Fruit fly (Drosophila melanogaster) whole organism, embryonic: ENCODE measurements around the gene eEF1delta.

Experiments
- B-H2 ChIP-seq: fragments of 200-800 bp; sonication (Bioruptor generic); optimal IDR thresholded peaks from 2 replicates; lab custom pipeline; 2018; ENCODE audit warnings: missing biosample characterization, mild to moderate bottlenecking, missing genetic modification characterization
- CG11504 ChIP-seq: fragments of 200-800 bp; sonication (Bioruptor generic); optimal IDR thresholded peaks from 3 replicates; lab custom pipeline; 2019; ENCODE audit warnings: missing biosample characterization, mild to moderate bottlenecking, missing genetic modification characterization, moderate library complexity
- CG12155 ChIP-seq: fragments of 200-800 bp; sonication (Bioruptor generic); optimal IDR thresholded peaks from 3 replicates; lab custom pipeline; 2016; ENCODE audit warnings: missing biosample characterization, missing genetic modification characterization
- CG12299 ChIP-seq: fragments of 200-800 bp; sonication (Bioruptor generic); optimal IDR thresholded peaks from 2 replicates; lab custom pipeline; 2018; ENCODE audit warnings: missing biosample characterization, mild to moderate bottlenecking, missing genetic modification characterization
- CG12391 ChIP-seq: fragments of 200-800 bp; sonication (Bioruptor generic); optimal IDR thresholded peaks from 3 replicates; lab custom pipeline; 2018; ENCODE audit warnings: missing biosample characterization, mild to moderate bottlenecking, missing genetic modification characterization, moderate library complexity
- CG13775 ChIP-seq: fragments of 200-800 bp; sonication (Bioruptor generic); optimal IDR thresholded peaks from 3 replicates; lab custom pipeline; 2017; ENCODE audit warnings: missing biosample characterization, mild to moderate bottlenecking, missing genetic modification characterization
- CG14014 ChIP-seq: fragments of 200-800 bp; sonication (Bioruptor generic); IDR thresholded peaks from 2 replicates; pipeline ENCODE4 v1.3.6; 2022; ENCODE audit warnings: missing biosample characterization, missing genetic modification characterization
- CG17385 ChIP-seq: fragments of 200-800 bp; sonication (Bioruptor generic); optimal IDR thresholded peaks from 3 replicates; lab custom pipeline; 2018; ENCODE audit warnings: missing biosample characterization, mild to moderate bottlenecking, missing genetic modification characterization
- CG17802 ChIP-seq: fragments of 200-800 bp; sonication (Bioruptor generic); optimal IDR thresholded peaks from 2 replicates; lab custom pipeline; 2018; ENCODE audit warnings: missing biosample characterization, mild to moderate bottlenecking, missing genetic modification characterization, moderate library complexity
- CG18262 ChIP-seq: fragments of 200-800 bp; optimal IDR thresholded peaks from 3 replicates; lab custom pipeline; 2019; ENCODE audit warnings: missing biosample characterization, mild to moderate bottlenecking, missing genetic modification characterization, moderate library complexity
- CG2199 ChIP-seq: fragments of 200-800 bp; sonication (Bioruptor generic); IDR thresholded peaks from 3 replicates; pipeline ENCODE4 v1.3.6; 2022; ENCODE audit warnings: missing biosample characterization, missing genetic modification characterization
- CG30020 ChIP-seq: fragments of 200-800 bp; optimal IDR thresholded peaks from 2 replicates; lab custom pipeline; 2019; ENCODE audit warnings: missing biosample characterization, mild to moderate bottlenecking, missing genetic modification characterization, moderate library complexity
- CG9797 ChIP-seq: fragments of 200-800 bp; sonication (Bioruptor generic); optimal IDR thresholded peaks from 3 replicates; lab custom pipeline; 2018; ENCODE audit warnings: missing biosample characterization, mild to moderate bottlenecking, missing genetic modification characterization
- Doc3 ChIP-seq: fragments of 200-800 bp; sonication (Bioruptor generic); IDR thresholded peaks from 3 replicates; pipeline ENCODE4 v1.3.6; 2022; ENCODE audit warnings: missing biosample characterization, missing genetic modification characterization; ENCODE audit not compliant: partially characterized antibody
- Dp ChIP-seq: fragments of 200-800 bp; sonication (Bioruptor generic); optimal IDR thresholded peaks from 2 replicates; lab custom pipeline; 2018; ENCODE audit warnings: missing biosample characterization, mild to moderate bottlenecking, missing genetic modification characterization, moderate library complexity
- Ets65A ChIP-seq: fragments of 200-800 bp; sonication (Bioruptor generic); peaks from one replicate; lab custom pipeline; 2016; ENCODE audit warnings: missing biosample characterization, missing genetic modification characterization
- HLH4C ChIP-seq: fragments of 200-800 bp; sonication (Bioruptor generic); IDR thresholded peaks from 3 replicates; pipeline ENCODE4 v1.3.6; 2022; ENCODE audit warnings: missing biosample characterization, missing genetic modification characterization; ENCODE audit not compliant: partially characterized antibody
- HLH54F ChIP-seq: fragments of 200-800 bp; sonication (Bioruptor generic); optimal IDR thresholded peaks from 3 replicates; lab custom pipeline; 2016; ENCODE audit warnings: missing biosample characterization, missing genetic modification characterization
- Hr3 ChIP-seq: fragments of 200-800 bp; sonication (Bioruptor generic); optimal IDR thresholded peaks from 3 replicates; lab custom pipeline; 2016; ENCODE audit warnings: missing biosample characterization, missing genetic modification characterization
- MESR4 ChIP-seq: fragments of 200-800 bp; sonication (Bioruptor generic); optimal IDR thresholded peaks from 2 replicates; lab custom pipeline; 2018; ENCODE audit warnings: missing biosample characterization, mild to moderate bottlenecking, missing genetic modification characterization, moderate library complexity
- Ravus ChIP-seq: fragments of 200-800 bp; sonication (Bioruptor generic); IDR thresholded peaks from 2 replicates; pipeline ENCODE4 v1.3.6; 2022; ENCODE audit warnings: missing biosample characterization, missing genetic modification characterization
- Scr ChIP-seq: fragments of 200-800 bp; sonication (Bioruptor generic); IDR thresholded peaks from 2 replicates; pipeline ENCODE4 v1.3.6; 2022; ENCODE audit warnings: missing biosample characterization, missing genetic modification characterization; ENCODE audit not compliant: partially characterized antibody
- Sry-β ChIP-seq: fragments of 200-800 bp; sonication (Bioruptor generic); optimal IDR thresholded peaks from 2 replicates; lab custom pipeline; 2018; ENCODE audit warnings: missing biosample characterization, mild to moderate bottlenecking, missing genetic modification characterization, moderate library complexity
- Xbp1 ChIP-seq: fragments of 200-800 bp; sonication (Bioruptor generic); optimal IDR thresholded peaks from 3 replicates; lab custom pipeline; 2016; ENCODE audit warnings: missing biosample characterization, mild to moderate bottlenecking, missing genetic modification characterization
- ab ChIP-seq: fragments of 200-800 bp; sonication (Bioruptor generic); optimal IDR thresholded peaks from 2 replicates; lab custom pipeline; 2016; ENCODE audit warnings: missing biosample characterization, missing genetic modification characterization
- amos ChIP-seq: fragments of 200-800 bp; sonication (Bioruptor generic); IDR thresholded peaks from 2 replicates; pipeline ENCODE4 v1.3.6; 2022; ENCODE audit warnings: missing biosample characterization, missing genetic modification characterization; ENCODE audit not compliant: partially characterized antibody
- bbx ChIP-seq: fragments of 200-800 bp; sonication (Bioruptor generic); IDR thresholded peaks from 2 replicates; pipeline ENCODE4 v1.3.6; 2022; ENCODE audit warnings: missing biosample characterization, missing genetic modification characterization; ENCODE audit not compliant: partially characterized antibody
- crp ChIP-seq, 2 experiments: fragments of 200-800 bp; sonication (Bioruptor generic); optimal IDR thresholded peaks; 2 replicates in 1 of 2; 3 replicates in 1 of 2; lab custom pipeline; 2017; ENCODE audit warnings: missing biosample characterization in 2 of 2, missing genetic modification characterization in 2 of 2, mild to moderate bottlenecking in 1 of 2, moderate library complexity in 1 of 2
- cwo ChIP-seq: fragments of 200-800 bp; sonication (Bioruptor generic); optimal IDR thresholded peaks from 3 replicates; lab custom pipeline; 2017; ENCODE audit warnings: missing biosample characterization, missing genetic modification characterization, mild to moderate bottlenecking, moderate library complexity, missing genetic modification reagents
- eyg ChIP-seq: fragments of 200-800 bp; sonication (Bioruptor generic); optimal IDR thresholded peaks from 3 replicates; lab custom pipeline; 2016; ENCODE audit warnings: missing biosample characterization, missing genetic modification characterization
- gfzf ChIP-seq: fragments of 200-800 bp; sonication (Bioruptor generic); optimal IDR thresholded peaks from 2 replicates; lab custom pipeline; 2016; ENCODE audit warnings: missing biosample characterization, mild to moderate bottlenecking, missing genetic modification characterization, moderate library complexity
- hb ChIP-seq: fragments of 200-800 bp; sonication (Bioruptor generic); IDR thresholded peaks from 3 replicates; pipeline ENCODE4 v1.3.6; 2022; ENCODE audit warnings: missing biosample characterization, missing genetic modification characterization; ENCODE audit not compliant: partially characterized antibody
- hbn ChIP-seq: fragments of 200-800 bp; sonication (Bioruptor generic); IDR thresholded peaks from 2 replicates; pipeline ENCODE4 v1.3.6; 2022; ENCODE audit warnings: missing biosample characterization, missing genetic modification characterization; ENCODE audit not compliant: partially characterized antibody
- lab ChIP-seq: fragments of 200-800 bp; sonication (Bioruptor generic); optimal IDR thresholded peaks from 3 replicates; lab custom pipeline; 2017; ENCODE audit warnings: missing biosample characterization, missing genetic modification characterization, mild to moderate bottlenecking, moderate library complexity, missing genetic modification reagents
- mirr ChIP-seq: fragments of 200-800 bp; sonication (Bioruptor generic); optimal IDR thresholded peaks from 3 replicates; lab custom pipeline; 2018; ENCODE audit warnings: missing biosample characterization, mild to moderate bottlenecking, missing genetic modification characterization
- nau ChIP-seq: fragments of 200-800 bp; sonication (Bioruptor generic); optimal IDR thresholded peaks from 3 replicates; lab custom pipeline; 2017; ENCODE audit warnings: missing biosample characterization, mild to moderate bottlenecking, missing genetic modification characterization, missing genetic modification reagents
- nerfin-2 ChIP-seq: fragments of 200-800 bp; sonication (Bioruptor generic); IDR thresholded peaks from 2 replicates; pipeline ENCODE4 v1.3.6; 2022; ENCODE audit warnings: missing biosample characterization, missing genetic modification characterization; ENCODE audit not compliant: partially characterized antibody
- nmo ChIP-seq: fragments of 200-800 bp; sonication (Bioruptor generic); optimal IDR thresholded peaks from 2 replicates; lab custom pipeline; 2018; ENCODE audit warnings: missing biosample characterization, mild to moderate bottlenecking, missing genetic modification characterization, moderate library complexity
- pzg ChIP-seq: fragments of 200-800 bp; sonication (Bioruptor generic); optimal IDR thresholded peaks from 3 replicates; lab custom pipeline; 2018; ENCODE audit warnings: missing biosample characterization, mild to moderate bottlenecking, missing genetic modification characterization, moderate library complexity
- row ChIP-seq: fragments of 200-800 bp; sonication (Bioruptor generic); IDR thresholded peaks from 3 replicates; pipeline ENCODE4 v1.3.6; 2022; ENCODE audit warnings: missing biosample characterization, missing genetic modification characterization
- slbo ChIP-seq: fragments of 200-800 bp; sonication (Bioruptor generic); IDR thresholded peaks from 2 replicates; pipeline ENCODE4 v1.3.6; 2022; ENCODE audit warnings: missing biosample characterization, missing genetic modification characterization
- sna ChIP-seq: fragments of 200-800 bp; sonication (Bioruptor generic); IDR thresholded peaks from 2 replicates; pipeline ENCODE4 v1.3.6; 2022; ENCODE audit warnings: missing biosample characterization, missing genetic modification characterization; ENCODE audit not compliant: partially characterized antibody
- tll ChIP-seq, 2 experiments: fragments of 200-800 bp in 1 of 2; fragments of >200 bp in 1 of 2; sonication (Bioruptor generic) in 1 of 2; optimal IDR thresholded peaks; 2 replicates each; lab custom pipeline; 2017 to 2019; ENCODE audit warnings: missing biosample characterization in 2 of 2, missing genetic modification characterization in 2 of 2, mild to moderate bottlenecking in 1 of 2, moderate library complexity in 1 of 2
- trem ChIP-seq: fragments of 200-800 bp; optimal IDR thresholded peaks from 3 replicates; lab custom pipeline; 2019; ENCODE audit warnings: missing biosample characterization, mild to moderate bottlenecking, missing genetic modification characterization, moderate library complexity
- zfh2 ChIP-seq: fragments of 200-800 bp; sonication (Bioruptor generic); optimal IDR thresholded peaks from 2 replicates; lab custom pipeline; 2016; ENCODE audit warnings: missing biosample characterization, missing genetic modification characterization

The eEF1delta gene

DNA sequence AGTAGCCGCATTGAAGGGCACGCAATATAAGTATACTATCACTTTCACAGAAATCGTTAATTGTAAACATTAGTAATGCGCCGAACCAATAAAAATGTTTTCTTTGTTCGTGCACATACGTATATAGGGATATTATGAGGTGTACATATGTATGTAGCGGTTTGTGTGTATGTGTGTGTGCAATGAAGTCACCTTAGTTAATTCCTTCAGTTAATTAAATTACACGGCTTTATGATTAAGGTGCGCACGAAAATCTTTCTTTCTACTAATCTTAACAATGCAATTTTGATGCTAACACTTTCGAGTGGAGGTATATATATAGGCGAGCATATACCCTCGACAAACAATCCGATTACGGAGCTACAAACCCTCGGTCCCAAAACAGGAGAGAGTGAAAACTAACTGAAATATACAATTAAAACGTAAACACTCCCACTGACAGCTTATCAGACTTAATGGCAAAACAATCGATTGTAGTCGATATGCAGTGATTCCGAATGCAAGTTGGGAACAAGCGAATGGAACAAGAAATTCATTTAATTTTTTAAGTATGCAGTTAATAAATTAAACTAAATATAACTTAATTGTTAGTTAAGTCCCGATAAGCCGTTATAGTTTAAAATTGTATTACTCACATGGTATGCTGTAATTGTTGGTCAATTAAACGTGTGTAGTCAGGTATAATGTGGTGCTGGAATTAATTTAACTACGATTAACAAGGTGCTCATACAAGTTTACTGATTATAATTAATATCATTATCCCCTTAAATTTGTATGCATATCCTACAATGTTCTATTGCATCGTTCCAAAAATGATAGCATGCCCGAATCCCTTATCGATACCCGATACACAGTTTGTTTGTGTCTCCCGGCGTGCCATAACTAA lies 11.6 kb upstream of the eEF1delta start, which contains the start of the genes Npc1a and Prosalpha6 (continued):
- peak; percentile 42 for TF ChIP-seq CG9797
- TF ChIP-seq nerfin-2 (GFP tag; lab: Robert Waterston, UW) = 0 out of 2 replicates have a peak, but pooled peaks have one; percentile 27
- TF ChIP-seq bbx (GFP tag; lab: Robert Waterston, UW) = peak; percentile 50; the same call in 1 of the 2 replicates
- peak; percentile 69 for TF ChIP-seq Scr (GFP tag; lab: Robert Waterston, UW)
- TF ChIP-seq CG17385 (GFP tag; lab: Kevin White, UChicago) = peak; percentile 20
- peak; percentile 92 for TF ChIP-seq Ets65A (GFP tag; lab: Kevin White, UChicago)
- TF ChIP-seq CG18262 = peak; percentile 32
- peak in 1 of 2 experiments; percentile 66 for TF ChIP-seq tll (GFP tag; optimal IDR thresholded peaks at IDR 0.05; lab: Kevin White, UChicago)
- TF ChIP-seq amos = peak; percentile 78; the same call in 1 of the 2 replicates
- TF ChIP-seq Dp (GFP tag; lab: Kevin White, UChicago) = peak; percentile 23
- 0 out of 2 replicates have a peak, but pooled peaks have one; percentile 43 for TF ChIP-seq sna
- TF ChIP-seq CG12299 (tag; lab: Kevin White, UChicago) = no peak
- peak; percentile 36 for TF ChIP-seq MESR4
- TF ChIP-seq ab = peak; percentile 20
- peak; percentile 66; the same call in 2 of the 3 replicates for TF ChIP-seq HLH4C (GFP tag; lab: Robert Waterston, UW)
- peak; percentile 26 for TF ChIP-seq mirr (GFP tag; lab: Kevin White, UChicago)
- TF ChIP-seq CG13775 (GFP tag; lab: Kevin White, UChicago) = peak; percentile 28
- TF ChIP-seq crp (GFP tag; optimal IDR thresholded peaks at IDR 0.05; lab: Kevin White, UChicago) = peak in 1 of 2 experiments; percentile 10
- TF ChIP-seq slbo (GFP tag; lab: Robert Waterston, UW) = no peak; the same call in 1 of the 2 replicates
- TF ChIP-seq eyg = no peak
- TF ChIP-seq cwo (GFP tag; lab: Kevin White, UChicago) = no peak
- peak; percentile 77 for TF ChIP-seq pzg (GFP tag; lab: Kevin White, UChicago)
- TF ChIP-seq Hr3 (GFP tag; lab: Kevin White, UChicago) = peak; percentile 17
- peak; percentile 71 for TF ChIP-seq row
- peak; percentile 55 for TF ChIP-seq CG12391 (tag; lab: Kevin White, UChicago)
- no peak for TF ChIP-seq Ravus (GFP tag; lab: Robert Waterston, UW)
- TF ChIP-seq CG30020 (tag; lab: Kevin White, UChicago) = peak; percentile 99
- peak; percentile 72 for TF ChIP-seq nmo (GFP tag; lab: Kevin White, UChicago)
- 0 out of 3 replicates have a peak, but pooled peaks have one; percentile 28 for TF ChIP-seq Doc3 (GFP tag; lab: Robert Waterston, UW)
- TF ChIP-seq hb (GFP tag; lab: Robert Waterston, UW) = peak; percentile 71; the same call in 1 of the 3 replicates
- TF ChIP-seq CG2199 = no peak
- TF ChIP-seq Xbp1 (GFP tag; lab: Kevin White, UChicago) = peak; percentile 15
- no peak for TF ChIP-seq CG14014 (GFP tag; lab: Robert Waterston, UW)
- TF ChIP-seq CG17802 (tag; lab: Kevin White, UChicago) = peak; percentile 25
- peak; percentile 25 for TF ChIP-seq zfh2 (GFP tag; lab: Kevin White, UChicago)
- peak; percentile 46 for TF ChIP-seq Sry-β (GFP tag; lab: Kevin White, UChicago)
- TF ChIP-seq hbn (GFP tag; lab: Robert Waterston, UW) = peak; percentile 54
- no peak for TF ChIP-seq nau (GFP tag; lab: Kevin White, UChicago)
- TF ChIP-seq HLH54F = peak; percentile 5
- peak; percentile 8 for TF ChIP-seq gfzf (GFP tag; lab: Kevin White, UChicago)
- no peak for TF ChIP-seq lab (GFP tag; lab: Kevin White, UChicago)
- peak; percentile 16 for TF ChIP-seq CG12155 (GFP tag; lab: Kevin White, UChicago)
- no peak for TF ChIP-seq CG11504 (tag; lab: Kevin White, UChicago)
- TF ChIP-seq trem (tag; lab: Kevin White, UChicago) = peak; percentile 39
- TF ChIP-seq B-H2 (GFP tag; lab: Kevin White, UChicago) = no peak
